Worm (Caenorhabditis elegans) whole organism, L1 larva: ENCODE results near the gene usp-4.

Source experiments
- C04F5.9 ChIP-seq: sonication (generic microtip); optimal IDR thresholded peaks from 2 replicates; lab custom pipeline; 2016; ENCODE audit warnings: missing genetic modification characterization, missing compliant biosample characterization
- C34B4.2 ChIP-seq: sonication (generic microtip); optimal IDR thresholded peaks from 2 replicates; lab custom pipeline; 2017; ENCODE audit warnings: mild to moderate bottlenecking, missing genetic modification characterization, missing compliant biosample characterization
- Y116A8C.19 ChIP-seq: sonication (generic microtip); optimal IDR thresholded peaks from 2 replicates; lab custom pipeline; 2016; ENCODE audit warnings: missing compliant biosample characterization, missing genetic modification characterization, borderline replicate concordance
- alr-1 ChIP-seq: fragments of 200-800 bp; sonication (Bioruptor generic); optimal IDR thresholded peaks from 2 replicates; lab custom pipeline; 2018; ENCODE audit warnings: borderline replicate concordance, mild to moderate bottlenecking, missing genetic modification characterization, missing compliant biosample characterization
- aly-2 ChIP-seq: fragments of 150-350 bp; optimal IDR thresholded peaks from 2 replicates; lab custom pipeline; 2014; ENCODE audit warnings: missing biosample characterization, missing genetic modification characterization
- ama-1 ChIP-seq: fragments of 150-350 bp; optimal IDR thresholded peaks from 2 replicates; lab custom pipeline; 2014
- blmp-1 ChIP-seq: fragments of 150-350 bp; optimal IDR thresholded peaks from 2 replicates; lab custom pipeline; 2014; ENCODE audit warnings: missing biosample characterization, missing genetic modification characterization
- ceh-8 ChIP-seq: fragments of 200-800 bp; sonication (Bioruptor generic); optimal IDR thresholded peaks from 2 replicates; lab custom pipeline; 2018; ENCODE audit warnings: mild to moderate bottlenecking, missing genetic modification characterization, moderate library complexity, missing compliant biosample characterization
- ceh-90 ChIP-seq: sonication (generic microtip); optimal IDR thresholded peaks from 2 replicates; lab custom pipeline; 2016; ENCODE audit warnings: missing genetic modification characterization, missing compliant biosample characterization
- dpl-1 ChIP-seq, 3 experiments: fragments of 150-350 bp in 2 of 3; sonication (generic microtip) in 1 of 3; optimal IDR thresholded peaks; 2 replicates each; lab custom pipeline; 2014 to 2017; ENCODE audit warnings: missing biosample characterization in 3 of 3, missing genetic modification characterization in 3 of 3, missing genetic modification reagents in 3 of 3
- efl-1 ChIP-seq, 4 experiments: fragments of 150-350 bp; optimal IDR thresholded peaks in 3 of 4; peaks in 1 of 4; 1 replicate in 1 of 4; 2 replicates in 3 of 4; lab custom pipeline; 2014; ENCODE audit warnings: missing biosample characterization in 2 of 4, missing genetic modification characterization in 2 of 4, missing genetic modification reagents in 2 of 4
- efl-3 ChIP-seq: fragments of 200-800 bp; sonication (Bioruptor generic); optimal IDR thresholded peaks from 2 replicates; lab custom pipeline; 2018; ENCODE audit warnings: mild to moderate bottlenecking, missing genetic modification characterization, missing compliant biosample characterization
- egl-27 ChIP-seq, 2 experiments: fragments of 150-350 bp in 1 of 2; sonication (generic microtip); optimal IDR thresholded peaks; 3 replicates each; lab custom pipeline; 2017 to 2018; ENCODE audit warnings: missing biosample characterization in 2 of 2, missing genetic modification characterization in 2 of 2, missing genetic modification reagents in 2 of 2
- elt-2 ChIP-seq: sonication (generic microtip); optimal IDR thresholded peaks from 2 replicates; lab custom pipeline; 2016; ENCODE audit warnings: missing genetic modification characterization, mild to moderate bottlenecking, inconsistent platforms, missing compliant biosample characterization, missing genetic modification reagents
- elt-3 ChIP-seq, 6 experiments: fragments of 150-350 bp in 1 of 6; sonication (generic microtip); optimal IDR thresholded peaks; 2 replicates each; lab custom pipeline; 2017 to 2018; ENCODE audit warnings: missing biosample characterization in 6 of 6, missing genetic modification characterization in 6 of 6, inconsistent platforms in 1 of 6
- fkh-4 ChIP-seq: sonication (generic microtip); optimal IDR thresholded peaks from 2 replicates; lab custom pipeline; 2016; ENCODE audit warnings: missing compliant biosample characterization, missing genetic modification characterization, borderline replicate concordance
- grh-1 ChIP-seq: fragments of 200-800 bp; sonication (Bioruptor generic); IDR thresholded peaks from 2 replicates; pipeline ENCODE4 v1.3.6; 2022; ENCODE audit warnings: missing genetic modification reagents, missing genetic modification characterization, missing compliant biosample characterization
- hlh-17 ChIP-seq: fragments of 200-800 bp; sonication (Bioruptor generic); optimal IDR thresholded peaks from 2 replicates; lab custom pipeline; 2018; ENCODE audit warnings: missing genetic modification characterization, mild to moderate bottlenecking, missing compliant biosample characterization, moderate library complexity, borderline replicate concordance
- hlh-4 ChIP-seq: sonication (generic microtip); optimal IDR thresholded peaks from 2 replicates; lab custom pipeline; 2016; ENCODE audit warnings: mild to moderate bottlenecking, missing genetic modification characterization, missing compliant biosample characterization
- irx-1 ChIP-seq: sonication (generic microtip); optimal IDR thresholded peaks from 2 replicates; lab custom pipeline; 2016; ENCODE audit warnings: missing genetic modification characterization, missing compliant biosample characterization
- lin-13 ChIP-seq: fragments of 150-350 bp; optimal IDR thresholded peaks from 2 replicates; lab custom pipeline; 2014; ENCODE audit warnings: missing biosample characterization, missing genetic modification reagents, missing genetic modification characterization
- lin-14 ChIP-seq: fragments of 200-800 bp; sonication (Bioruptor generic); optimal IDR thresholded peaks from 2 replicates; lab custom pipeline; 2018; ENCODE audit warnings: mild to moderate bottlenecking, missing genetic modification characterization, moderate library complexity, missing compliant biosample characterization
- lin-35 ChIP-seq, 2 experiments: fragments of 150-350 bp; optimal IDR thresholded peaks; 2 replicates each; lab custom pipeline; 2014; ENCODE audit warnings: missing biosample characterization in 2 of 2, missing genetic modification characterization in 2 of 2, missing genetic modification reagents in 2 of 2
- lsy-2 ChIP-seq, 2 experiments: fragments of 150-350 bp; optimal IDR thresholded peaks; 2 replicates each; lab custom pipeline; 2014; ENCODE audit warnings: missing biosample characterization in 2 of 2, missing genetic modification characterization in 2 of 2
- mdl-1 ChIP-seq, 2 experiments: fragments of 150-350 bp; optimal IDR thresholded peaks; 2 replicates each; lab custom pipeline; 2014 to 2017; ENCODE audit warnings: missing biosample characterization in 2 of 2, missing genetic modification characterization in 2 of 2, inconsistent platforms in 1 of 2
- mep-1 ChIP-seq: fragments of 150-350 bp; optimal IDR thresholded peaks from 2 replicates; lab custom pipeline; 2014; ENCODE audit warnings: missing biosample characterization, missing genetic modification characterization
- nhr-12 ChIP-seq: sonication (generic microtip); optimal IDR thresholded peaks from 2 replicates; lab custom pipeline; 2017; ENCODE audit warnings: missing biosample characterization, missing genetic modification characterization
- nhr-19 ChIP-seq: fragments of 200-800 bp; sonication (Bioruptor generic); conservative IDR thresholded peaks from 2 replicates; pipeline ENCODE4 v1.3.6; 2022; ENCODE audit warnings: missing genetic modification characterization, missing compliant biosample characterization
- nhr-20 ChIP-seq: sonication (generic microtip); optimal IDR thresholded peaks from 2 replicates; lab custom pipeline; 2016; ENCODE audit warnings: mild to moderate bottlenecking, missing genetic modification characterization, missing compliant biosample characterization
- nhr-237 ChIP-seq: fragments of 150-350 bp; optimal IDR thresholded peaks from 2 replicates; lab custom pipeline; 2014; ENCODE audit warnings: missing biosample characterization, missing genetic modification characterization
- nhr-47 ChIP-seq: sonication (generic microtip); optimal IDR thresholded peaks from 2 replicates; lab custom pipeline; 2016; ENCODE audit warnings: mild to moderate bottlenecking, missing genetic modification characterization, moderate library complexity, missing compliant biosample characterization
- nhr-71 ChIP-seq: sonication (generic microtip); optimal IDR thresholded peaks from 2 replicates; lab custom pipeline; 2016; ENCODE audit warnings: mild to moderate bottlenecking, missing genetic modification characterization, moderate library complexity, missing compliant biosample characterization
- nhr-76 ChIP-seq: sonication (generic microtip); optimal IDR thresholded peaks from 2 replicates; lab custom pipeline; 2017; ENCODE audit warnings: missing biosample characterization, missing genetic modification characterization
- nhr-77 ChIP-seq: fragments of 150-350 bp; optimal IDR thresholded peaks from 2 replicates; lab custom pipeline; 2014; ENCODE audit warnings: missing biosample characterization, missing genetic modification characterization
- nhr-84 ChIP-seq: sonication (generic microtip); optimal IDR thresholded peaks from 2 replicates; lab custom pipeline; 2017; ENCODE audit warnings: missing biosample characterization, missing genetic modification characterization
- pag-3 ChIP-seq: sonication (generic microtip); optimal IDR thresholded peaks from 2 replicates; lab custom pipeline; 2017; ENCODE audit warnings: missing genetic modification characterization, mild to moderate bottlenecking, missing compliant biosample characterization, antibody characterized with exemption, borderline replicate concordance; ENCODE audit not compliant: insufficient read depth
- pqm-1 ChIP-seq: sonication (generic microtip); optimal IDR thresholded peaks from 3 replicates; lab custom pipeline; 2017; ENCODE audit warnings: missing biosample characterization, missing genetic modification characterization
- rnt-1 ChIP-seq: sonication (generic microtip); optimal IDR thresholded peaks from 2 replicates; lab custom pipeline; 2016; ENCODE audit warnings: mild to moderate bottlenecking, missing genetic modification characterization, moderate library complexity, missing compliant biosample characterization
- snpc-4 ChIP-seq: fragments of 150-350 bp; optimal IDR thresholded peaks from 2 replicates; lab custom pipeline; 2014; ENCODE audit warnings: missing biosample characterization, missing genetic modification characterization
- snu-23 ChIP-seq: sonication (generic microtip); optimal IDR thresholded peaks from 2 replicates; lab custom pipeline; 2016; ENCODE audit warnings: missing genetic modification characterization, missing compliant biosample characterization
- sox-4 ChIP-seq: sonication (generic microtip); optimal IDR thresholded peaks from 2 replicates; lab custom pipeline; 2016; ENCODE audit warnings: missing genetic modification characterization, missing compliant biosample characterization
- sptf-1 ChIP-seq: fragments of 150-350 bp; optimal IDR thresholded peaks from 2 replicates; lab custom pipeline; 2014; ENCODE audit warnings: missing biosample characterization, missing genetic modification characterization
- sup-37 ChIP-seq: fragments of 200-800 bp; sonication (Bioruptor generic); optimal IDR thresholded peaks from 2 replicates; lab custom pipeline; 2018; ENCODE audit warnings: mild to moderate bottlenecking, missing genetic modification characterization, missing compliant biosample characterization
- swsn-7 ChIP-seq: sonication (generic microtip); optimal IDR thresholded peaks from 2 replicates; lab custom pipeline; 2016; ENCODE audit warnings: missing genetic modification characterization, missing compliant biosample characterization
- tbx-2 ChIP-seq: sonication (generic microtip); optimal IDR thresholded peaks from 2 replicates; lab custom pipeline; 2016; ENCODE audit warnings: missing genetic modification characterization, missing compliant biosample characterization
- tlp-1 ChIP-seq: fragments of 150-350 bp; optimal IDR thresholded peaks from 2 replicates; lab custom pipeline; 2014; ENCODE audit warnings: missing biosample characterization, missing genetic modification characterization
- unc-98 ChIP-seq: fragments of 200-800 bp; sonication (Bioruptor generic); IDR thresholded peaks from 2 replicates; pipeline ENCODE4 v1.3.6; 2022; ENCODE audit warnings: missing genetic modification characterization, missing compliant biosample characterization
- xbp-1 ChIP-seq: sonication (generic microtip); optimal IDR thresholded peaks from 2 replicates; lab custom pipeline; 2016; ENCODE audit warnings: missing genetic modification characterization, missing compliant biosample characterization
- zag-1 ChIP-seq: fragments of 150-350 bp; optimal IDR thresholded peaks from 2 replicates; lab custom pipeline; 2014; ENCODE audit warnings: missing biosample characterization, missing genetic modification characterization

usp-4 gene

DNA sequence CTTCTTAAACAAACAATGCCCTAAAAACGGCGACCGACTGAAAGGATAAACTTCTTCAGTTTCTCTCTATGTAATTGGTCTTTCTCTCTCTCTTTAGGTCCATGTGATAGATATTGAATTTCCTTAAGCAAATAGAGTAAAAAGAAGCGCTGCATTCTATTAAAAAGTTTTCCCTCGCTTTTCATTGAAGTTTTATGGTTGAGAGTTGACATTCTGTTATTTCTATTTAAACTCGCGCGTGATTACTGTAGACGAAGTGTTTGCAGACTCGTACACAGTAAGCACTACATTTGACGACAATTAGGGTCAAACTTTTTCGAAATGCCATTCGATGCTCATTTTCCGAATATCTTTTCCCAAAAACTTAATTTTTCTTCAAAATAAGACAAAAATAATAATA lies 20.0 kb downstream of the usp-4 start:
- no peak for TF ChIP-seq aly-2
- TF ChIP-seq efl-1 (optimal IDR thresholded peaks at IDR 0.05; lab: Kevin White, UChicago), result peak in 1 of 2 experiments; percentile 5
- TF ChIP-seq efl-1 (GFP tag; optimal IDR thresholded peaks at IDR 0.05 in 1 of 2; lab: Kevin White, UChicago), result peak in 1 of 2 experiments; percentile 83
- peak; percentile 1 for TF ChIP-seq lin-14 (GFP tag; lab: Kevin White, UChicago)
- TF ChIP-seq, all 84 proteins: peak for 2

DNA sequence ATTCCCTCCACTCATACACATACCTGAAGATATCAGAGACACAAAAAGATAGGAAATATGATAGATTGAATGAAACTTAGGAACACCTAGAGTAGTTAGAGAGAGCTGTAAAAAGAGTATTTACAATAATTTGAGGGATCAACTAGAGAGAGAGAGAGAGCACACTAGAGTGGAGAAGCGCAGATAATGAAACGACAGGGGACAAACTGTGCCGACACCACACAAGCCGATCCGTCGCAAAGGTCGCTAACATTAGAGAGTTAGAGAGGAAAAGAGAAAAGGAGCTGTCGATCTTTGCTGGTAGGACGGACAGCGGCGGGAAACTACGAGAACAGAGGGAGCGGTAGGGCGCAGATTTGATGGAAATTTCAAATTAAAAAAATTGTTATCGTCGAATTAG lies 28.0 kb downstream of the usp-4 start, which contains the start of gene dyci-1:
TSS of gene dyci-1 (minus strand) at position 122 of the 400 bp plus-strand sequence.
- TF ChIP-seq C04F5.9 (tag; lab: Kevin White, UChicago) (no peak), nhr-84 (tag; lab: Kevin White, UChicago) (no peak), C34B4.2 (no peak), rnt-1 (peak; percentile 45), pag-3 (tag; lab: Kevin White, UChicago) (no peak), unc-98 (GFP tag; lab: Robert Waterston, UW) (no peak), efl-3 (GFP tag; lab: Kevin White, UChicago) (no peak), lin-35 (GFP tag; optimal IDR thresholded peaks at IDR 0.05; lab: Kevin White, UChicago) (peak; percentile 9 to 31), pqm-1 (no peak), nhr-71 (tag; lab: Kevin White, UChicago) (peak; percentile 17), mep-1 (tag; lab: Kevin White, UChicago) (no peak), lsy-2 (tag; optimal IDR thresholded peaks at IDR 0.05; lab: Kevin White, UChicago) (peak in 1 of 2 experiments; percentile 49), egl-27 (tag; optimal IDR thresholded peaks at IDR 0.05; lab: Kevin White, UChicago) (peak in 1 of 2 experiments; percentile 15), sup-37 (no peak), nhr-77 (tag; lab: Kevin White, UChicago) (peak; percentile 74), elt-3 (tag; optimal IDR thresholded peaks at IDR 0.05; lab: Kevin White, UChicago) (peak in 1 of 6 experiments; percentile 27), mdl-1 (tag; optimal IDR thresholded peaks at IDR 0.05; lab: Kevin White, UChicago) (no peak), sptf-1 (tag; lab: Kevin White, UChicago) (no peak), nhr-19 (no peak), ceh-90 (tag; lab: Kevin White, UChicago) (no peak), sox-4 (tag; lab: Kevin White, UChicago) (no peak), nhr-12 (tag; lab: Kevin White, UChicago) (no peak), dpl-1 (GFP tag; optimal IDR thresholded peaks at IDR 0.05; lab: Kevin White, UChicago) (peak in 2 of 3 experiments; percentile 19 to 23), tlp-1 (tag; lab: Kevin White, UChicago) (no peak), nhr-47 (tag; lab: Kevin White, UChicago) (no peak), elt-2 (tag; lab: Kevin White, UChicago) (no peak), irx-1 (tag; lab: Kevin White, UChicago) (no peak), nhr-76 (no peak), zag-1 (no peak), lin-14 (GFP tag; lab: Kevin White, UChicago) (peak; percentile 72), snu-23 (GFP tag; lab: Kevin White, UChicago) (peak; percentile 52), Y116A8C.19 (tag; lab: Kevin White, UChicago) (no peak), ama-1 (no peak), nhr-20 (tag; lab: Kevin White, UChicago) (peak; percentile 46), xbp-1 (no peak), ceh-8 (GFP tag; lab: Kevin White, UChicago) (no peak), snpc-4 (no peak), swsn-7 (peak; percentile 14), alr-1 (tag; lab: Kevin White, UChicago) (no peak), aly-2 (no peak), lin-13 (GFP tag; lab: Kevin White, UChicago) (peak; percentile 0), fkh-4 (tag; lab: Kevin White, UChicago) (no peak), efl-1 (optimal IDR thresholded peaks at IDR 0.05; lab: Kevin White, UChicago) (peak; percentile 14 to 34), efl-1 (GFP tag; optimal IDR thresholded peaks at IDR 0.05 in 1 of 2; lab: Kevin White, UChicago) (peak in 1 of 2 experiments; percentile 41), hlh-4 (tag; lab: Kevin White, UChicago) (no peak), grh-1 (no peak), nhr-237 (tag; lab: Kevin White, UChicago) (peak; percentile 29), blmp-1 (tag; lab: Kevin White, UChicago) (peak; percentile 3), tbx-2 (tag; lab: Kevin White, UChicago) (peak; percentile 5), hlh-17 (no peak)
